Fruit fly (Drosophila melanogaster): Measurements from ENCODE around the gene Jon25Biii.

The Jon25Biii gene

DNA sequence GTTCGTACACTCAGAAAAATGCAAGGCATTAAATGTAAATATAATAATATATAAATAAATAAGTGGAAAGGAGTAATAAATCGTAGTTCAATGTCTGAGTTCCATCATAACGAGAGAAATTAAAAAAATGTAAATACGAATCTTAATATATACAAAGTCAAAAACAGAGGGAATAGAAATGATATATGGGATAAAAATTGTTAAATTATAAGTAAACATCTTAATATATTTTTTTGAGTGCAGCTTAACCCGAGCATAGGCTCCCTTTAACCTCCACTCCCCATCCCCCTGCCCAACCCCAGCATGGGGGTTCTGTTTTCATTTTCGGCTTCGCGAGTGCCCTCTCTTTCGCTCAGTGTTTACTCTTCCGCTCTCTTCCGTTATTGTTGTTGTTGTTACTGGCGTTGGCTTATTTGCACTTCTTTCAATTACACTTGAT is 34.8 kb downstream of the Jon25Biii start (continued):
- TF ChIP-seq CG17612 (GFP tag; IDR thresholded peaks at IDR 0.05) (no peak), Xbp1 (GFP tag; optimal IDR thresholded peaks at IDR 0.05) (no peak), gcm2 (GFP tag; optimal IDR thresholded peaks at IDR 0.05) (no peak), crp (GFP tag; optimal IDR thresholded peaks at IDR 0.05) (no peak), CG11723 (GFP tag; optimal IDR thresholded peaks at IDR 0.05) (no peak), ken (GFP tag; IDR thresholded peaks at IDR 0.05) (no peak), Mad (GFP tag; optimal IDR thresholded peaks at IDR 0.05) (no peak), CG11696 (GFP tag; IDR thresholded peaks at IDR 0.05) (no peak), Blimp-1 (GFP tag; optimal IDR thresholded peaks at IDR 0.05) (peak; percentile 55), ac (GFP tag; optimal IDR thresholded peaks at IDR 0.05) (no peak), pzg (GFP tag; optimal IDR thresholded peaks at IDR 0.05) (no peak), sug (tag; optimal IDR thresholded peaks at IDR 0.05) (no peak), ash1 (GFP tag; optimal IDR thresholded peaks at IDR 0.05) (no peak), shn (GFP tag; optimal IDR thresholded peaks at IDR 0.05) (no peak), Awh (GFP tag; IDR thresholded peaks at IDR 0.05) (peak; percentile 53; the same call in 1 of the 2 replicates), CG7928 (GFP tag; optimal IDR thresholded peaks at IDR 0.05) (no peak), Hr51 (GFP tag; optimal IDR thresholded peaks at IDR 0.05) (peak in 1 of 2 experiments; percentile 28), CG9727 (GFP tag; optimal IDR thresholded peaks at IDR 0.05) (peak; percentile 39), wdn (GFP tag; IDR thresholded peaks at IDR 0.05) (peak; percentile 13; the same call in 1 of the 2 replicates), CG10462 (GFP tag; optimal IDR thresholded peaks at IDR 0.05) (no peak), gem (tag; optimal IDR thresholded peaks at IDR 0.05) (peak; percentile 60), Tbp (GFP tag; optimal IDR thresholded peaks at IDR 0.05) (no peak), CG7745 (tag; optimal IDR thresholded peaks at IDR 0.05) (no peak), TFAM (GFP tag; optimal IDR thresholded peaks at IDR 0.05) (no peak), ttk (GFP tag; IDR thresholded peaks at IDR 0.05) (no peak), Nf-YB (GFP tag; optimal IDR thresholded peaks at IDR 0.05) (no peak), Hsf (GFP tag; optimal IDR thresholded peaks at IDR 0.05) (no peak), Sry-β (GFP tag; optimal IDR thresholded peaks at IDR 0.05) (no peak), oc (tag; optimal IDR thresholded peaks at IDR 0.05) (no peak), tup (GFP tag; optimal IDR thresholded peaks at IDR 0.05) (no peak), phol (tag; optimal IDR thresholded peaks at IDR 0.05) (peak; percentile 61), CG12155 (GFP tag; optimal IDR thresholded peaks at IDR 0.05) (no peak), CG14014 (GFP tag; IDR thresholded peaks at IDR 0.05) (0 out of 2 replicates have a peak, but pooled peaks have one; percentile 9), CG3847 (GFP tag; IDR thresholded peaks at IDR 0.05) (no peak), ssp (GFP tag; IDR thresholded peaks at IDR 0.05) (no peak), CG15011 (GFP tag; optimal IDR thresholded peaks at IDR 0.05) (no peak), CG17829 (tag; optimal IDR thresholded peaks at IDR 0.05) (peak; percentile 30), CG3995 (GFP tag; optimal IDR thresholded peaks at IDR 0.05) (no peak), CG17328 (GFP tag; IDR thresholded peaks at IDR 0.05) (no peak), fd96Cb (tag; optimal IDR thresholded peaks at IDR 0.05) (peak; percentile 50), Dfd (GFP tag; optimal IDR thresholded peaks at IDR 0.05) (no peak), CG42726 (GFP tag; IDR thresholded peaks at IDR 0.05; ENCODE audit: partially characterized antibody) (no peak), CG6175 (GFP tag; IDR thresholded peaks at IDR 0.05) (no peak), danr (GFP tag; IDR thresholded peaks at IDR 0.05) (no peak), Meics (GFP tag; optimal IDR thresholded peaks at IDR 0.05) (peak; percentile 5), Spps (tag; optimal IDR thresholded peaks at IDR 0.05) (no peak)
